Fruit fly (Drosophila melanogaster) whole organism, embryonic: ENCODE measurements around the gene CG5359.

Experiments
- Ada2b ChIP-seq: fragments of 200-800 bp; sonication (Bioruptor generic); IDR thresholded peaks from 2 replicates; pipeline ENCODE4 v1.3.6; 2022; ENCODE audit warnings: missing biosample characterization, missing genetic modification characterization
- BEAF-32 ChIP-seq: fragments of 200-800 bp; sonication (Bioruptor generic); optimal IDR thresholded peaks from 3 replicates; lab custom pipeline; 2017; ENCODE audit warnings: missing biosample characterization, missing genetic modification characterization, mild to moderate bottlenecking, moderate library complexity, missing genetic modification reagents
- CG11085 ChIP-seq: fragments of 200-800 bp; sonication (Bioruptor generic); IDR thresholded peaks from 2 replicates; pipeline ENCODE4 v1.3.6; 2022; ENCODE audit warnings: missing biosample characterization, missing genetic modification characterization
- CG12236 ChIP-seq: fragments of 200-800 bp; sonication (Bioruptor generic); optimal IDR thresholded peaks from 2 replicates; lab custom pipeline; 2016; ENCODE audit warnings: missing biosample characterization, missing genetic modification characterization
- CG13287 ChIP-seq: fragments of 200-800 bp; sonication (Bioruptor generic); IDR thresholded peaks from 2 replicates; pipeline ENCODE4 v1.3.6; 2022; ENCODE audit warnings: missing biosample characterization, missing genetic modification characterization; ENCODE audit not compliant: partially characterized antibody
- CG2875 ChIP-seq: fragments of 200-800 bp; sonication (Bioruptor generic); optimal IDR thresholded peaks from 2 replicates; lab custom pipeline; 2017; ENCODE audit warnings: missing biosample characterization, mild to moderate bottlenecking, missing genetic modification characterization, missing genetic modification reagents
- CG33557 ChIP-seq: fragments of 200-800 bp; sonication (Bioruptor generic); optimal IDR thresholded peaks from 2 replicates; lab custom pipeline; 2019; ENCODE audit warnings: missing biosample characterization, mild to moderate bottlenecking, missing genetic modification characterization, moderate library complexity
- CG42726 ChIP-seq: fragments of 200-800 bp; sonication (Bioruptor generic); IDR thresholded peaks from 2 replicates; pipeline ENCODE4 v1.3.6; 2022; ENCODE audit warnings: missing biosample characterization, missing genetic modification characterization; ENCODE audit not compliant: partially characterized antibody
- CG4328 ChIP-seq: fragments of 200-800 bp; sonication (Bioruptor generic); optimal IDR thresholded peaks from 3 replicates; lab custom pipeline; 2017; ENCODE audit warnings: missing biosample characterization, missing genetic modification reagents, missing genetic modification characterization
- CG4360 ChIP-seq: fragments of 200-800 bp; sonication (Bioruptor generic); IDR thresholded peaks from 2 replicates; pipeline ENCODE4 v1.3.6; 2022; ENCODE audit warnings: missing biosample characterization, missing genetic modification characterization
- CG4424 ChIP-seq: fragments of 200-800 bp; sonication (Bioruptor generic); optimal IDR thresholded peaks from 3 replicates; lab custom pipeline; 2016; ENCODE audit warnings: missing biosample characterization, missing genetic modification characterization
- CG4707 ChIP-seq: fragments of 200-800 bp; sonication (Bioruptor generic); optimal IDR thresholded peaks from 2 replicates; lab custom pipeline; 2018; ENCODE audit warnings: missing biosample characterization, mild to moderate bottlenecking, missing genetic modification characterization, moderate library complexity
- CG6854 ChIP-seq: fragments of 200-800 bp; sonication (Bioruptor generic); optimal IDR thresholded peaks from 3 replicates; lab custom pipeline; 2017; ENCODE audit warnings: missing biosample characterization, mild to moderate bottlenecking, missing genetic modification characterization
- CG7556 ChIP-seq: fragments of 200-800 bp; sonication (Bioruptor generic); optimal IDR thresholded peaks from 2 replicates; lab custom pipeline; 2017; ENCODE audit warnings: missing biosample characterization, mild to moderate bottlenecking, missing genetic modification characterization
- CG9817 ChIP-seq: fragments of 200-800 bp; sonication (Bioruptor generic); optimal IDR thresholded peaks from 2 replicates; lab custom pipeline; 2018; ENCODE audit warnings: missing biosample characterization, mild to moderate bottlenecking, missing genetic modification characterization, moderate library complexity
- CG9876 ChIP-seq: fragments of 200-800 bp; sonication (Bioruptor generic); optimal IDR thresholded peaks from 2 replicates; lab custom pipeline; 2016; ENCODE audit warnings: missing biosample characterization, missing genetic modification characterization
- Camta ChIP-seq: fragments of 200-800 bp; sonication (Bioruptor generic); optimal IDR thresholded peaks from 2 replicates; lab custom pipeline; 2016; ENCODE audit warnings: missing biosample characterization, missing genetic modification characterization
- Dip3 ChIP-seq: fragments of 200-800 bp; sonication (Bioruptor generic); optimal IDR thresholded peaks from 3 replicates; lab custom pipeline; 2016; ENCODE audit warnings: missing biosample characterization, missing genetic modification characterization
- Ets65A ChIP-seq: fragments of 200-800 bp; sonication (Bioruptor generic); peaks from one replicate; lab custom pipeline; 2016; ENCODE audit warnings: missing biosample characterization, missing genetic modification characterization
- Fer3 ChIP-seq: fragments of 200-800 bp; sonication (Bioruptor generic); optimal IDR thresholded peaks from 2 replicates; lab custom pipeline; 2018; ENCODE audit warnings: missing biosample characterization, mild to moderate bottlenecking, missing genetic modification characterization, moderate library complexity
- GATAe ChIP-seq: fragments of 200-800 bp; sonication (Bioruptor generic); conservative IDR thresholded peaks from 2 replicates; pipeline ENCODE4 v1.3.6; 2022; ENCODE audit warnings: missing biosample characterization, missing genetic modification characterization
- H15 ChIP-seq: fragments of 200-800 bp; sonication (Bioruptor generic); IDR thresholded peaks from 3 replicates; pipeline ENCODE4 v1.3.6; 2022; ENCODE audit warnings: missing biosample characterization, missing genetic modification characterization
- HLH54F ChIP-seq: fragments of 200-800 bp; sonication (Bioruptor generic); optimal IDR thresholded peaks from 3 replicates; lab custom pipeline; 2016; ENCODE audit warnings: missing biosample characterization, missing genetic modification characterization
- Hr3 ChIP-seq: fragments of 200-800 bp; sonication (Bioruptor generic); optimal IDR thresholded peaks from 3 replicates; lab custom pipeline; 2016; ENCODE audit warnings: missing biosample characterization, missing genetic modification characterization
- Lim3 ChIP-seq: fragments of 200-800 bp; sonication (Bioruptor generic); IDR thresholded peaks from 2 replicates; pipeline ENCODE4 v1.3.6; 2022; ENCODE audit warnings: missing biosample characterization, missing genetic modification characterization
- Max ChIP-seq: fragments of 200-800 bp; sonication (Bioruptor generic); optimal IDR thresholded peaks from 2 replicates; lab custom pipeline; 2016; ENCODE audit warnings: missing biosample characterization, mild to moderate bottlenecking, missing genetic modification characterization
- Myb ChIP-seq: fragments of 200-800 bp; sonication (Bioruptor generic); optimal IDR thresholded peaks from 2 replicates; lab custom pipeline; 2016; ENCODE audit warnings: missing biosample characterization, missing genetic modification characterization
- Scr ChIP-seq: fragments of 200-800 bp; sonication (Bioruptor generic); IDR thresholded peaks from 2 replicates; pipeline ENCODE4 v1.3.6; 2022; ENCODE audit warnings: missing biosample characterization, missing genetic modification characterization; ENCODE audit not compliant: partially characterized antibody
- Side ChIP-seq: fragments of 200-800 bp; sonication (Bioruptor generic); optimal IDR thresholded peaks from 2 replicates; lab custom pipeline; 2016; ENCODE audit warnings: missing biosample characterization, missing genetic modification characterization
- Six4 ChIP-seq: fragments of 200-800 bp; sonication (Bioruptor generic); optimal IDR thresholded peaks from 2 replicates; lab custom pipeline; 2016; ENCODE audit warnings: missing biosample characterization, missing genetic modification characterization
- Taf1 ChIP-seq: fragments of 200-800 bp; sonication (Bioruptor generic); IDR thresholded peaks from 2 replicates; pipeline ENCODE4 v1.3.6; 2022; ENCODE audit warnings: missing biosample characterization, missing genetic modification characterization
- ap ChIP-seq: fragments of 200-800 bp; sonication (Bioruptor generic); IDR thresholded peaks from 2 replicates; pipeline ENCODE4 v1.3.6; 2022; ENCODE audit warnings: missing biosample characterization, missing genetic modification characterization
- croc ChIP-seq: fragments of 200-800 bp; sonication (Bioruptor generic); conservative IDR thresholded peaks from 3 replicates; pipeline ENCODE4 v1.3.6; 2022; ENCODE audit warnings: missing biosample characterization, missing genetic modification characterization
- crp ChIP-seq, 2 experiments: fragments of 200-800 bp; sonication (Bioruptor generic); optimal IDR thresholded peaks; 2 replicates in 1 of 2; 3 replicates in 1 of 2; lab custom pipeline; 2017; ENCODE audit warnings: missing biosample characterization in 2 of 2, missing genetic modification characterization in 2 of 2, mild to moderate bottlenecking in 1 of 2, moderate library complexity in 1 of 2
- esg ChIP-seq: fragments of 200-800 bp; sonication (Bioruptor generic); conservative IDR thresholded peaks from 2 replicates; pipeline ENCODE4 v1.3.6; 2022; ENCODE audit warnings: missing biosample characterization, missing genetic modification characterization
- fd96Cb ChIP-seq: fragments of 200-800 bp; sonication (Bioruptor generic); optimal IDR thresholded peaks from 2 replicates; lab custom pipeline; 2018; ENCODE audit warnings: missing biosample characterization, mild to moderate bottlenecking, missing genetic modification characterization, moderate library complexity
- gce ChIP-seq: fragments of 200-800 bp; sonication (Bioruptor generic); IDR thresholded peaks from 3 replicates; pipeline ENCODE4 v1.3.6; 2022; ENCODE audit warnings: missing biosample characterization, missing genetic modification characterization
- gem ChIP-seq: fragments of 200-800 bp; sonication (Bioruptor generic); optimal IDR thresholded peaks from 2 replicates; lab custom pipeline; 2019; ENCODE audit warnings: missing biosample characterization, mild to moderate bottlenecking, missing genetic modification characterization, moderate library complexity
- her ChIP-seq: fragments of 200-800 bp; sonication (Bioruptor generic); optimal IDR thresholded peaks from 2 replicates; lab custom pipeline; 2016; ENCODE audit warnings: missing biosample characterization, missing genetic modification characterization
- jing ChIP-seq: fragments of 200-800 bp; sonication (Bioruptor generic); optimal IDR thresholded peaks from 2 replicates; lab custom pipeline; 2018; ENCODE audit warnings: missing biosample characterization, mild to moderate bottlenecking, missing genetic modification characterization
- pum ChIP-seq: fragments of 200-800 bp; sonication (Bioruptor generic); optimal IDR thresholded peaks from 2 replicates; lab custom pipeline; 2016; ENCODE audit warnings: missing biosample characterization, missing genetic modification characterization
- sna ChIP-seq: fragments of 200-800 bp; sonication (Bioruptor generic); IDR thresholded peaks from 2 replicates; pipeline ENCODE4 v1.3.6; 2022; ENCODE audit warnings: missing biosample characterization, missing genetic modification characterization; ENCODE audit not compliant: partially characterized antibody
- tna ChIP-seq: fragments of 200-800 bp; sonication (Bioruptor generic); IDR thresholded peaks from 2 replicates; pipeline ENCODE4 v1.3.6; 2022; ENCODE audit warnings: missing biosample characterization, missing genetic modification characterization; ENCODE audit not compliant: partially characterized antibody
- vvl ChIP-seq: fragments of 200-800 bp; sonication (Bioruptor generic); IDR thresholded peaks from 2 replicates; pipeline ENCODE4 v1.3.6; 2022; ENCODE audit warnings: missing biosample characterization, missing genetic modification characterization

The CG5359 gene

DNA sequence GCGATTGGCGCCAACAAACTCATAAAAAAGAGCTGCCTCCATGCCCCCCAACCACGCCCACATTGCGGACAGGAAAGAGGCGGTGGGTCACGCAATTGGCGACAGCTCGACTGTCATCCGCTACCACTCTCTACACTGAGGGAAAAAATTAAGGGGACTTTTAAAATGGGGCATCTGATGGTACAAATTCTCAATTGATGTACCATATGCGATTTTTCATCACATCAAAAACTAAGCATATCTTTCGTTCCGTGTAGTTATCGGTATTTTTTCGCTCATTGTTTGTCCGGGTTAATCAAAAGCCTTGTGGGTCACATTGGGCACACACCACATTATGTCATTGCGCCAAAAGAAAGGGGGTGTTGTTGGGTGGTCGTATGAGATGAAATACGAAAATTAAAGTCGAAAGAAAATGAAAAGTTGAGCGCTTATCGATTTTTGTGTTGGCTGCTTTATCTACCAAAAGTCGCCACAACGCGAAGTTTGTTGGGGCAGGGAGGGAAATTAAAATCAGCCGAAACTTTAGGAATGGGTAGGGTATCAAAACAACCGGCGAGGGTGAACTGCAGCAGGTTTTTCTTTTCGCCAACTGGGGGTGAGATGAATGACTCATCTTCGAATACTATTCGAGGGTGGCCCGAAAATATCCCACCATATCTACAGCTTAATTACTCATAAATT lies 23.1 kb upstream of the CG5359 start (continued):
- TF ChIP-seq esg (GFP tag; lab: Robert Waterston, UW) (no peak), CG12236 (GFP tag; lab: Kevin White, UChicago) (no peak), jing (GFP tag; lab: Kevin White, UChicago) (no peak), tna (no peak)

- TF ChIP-seq CG7556 (GFP tag; lab: Kevin White, UChicago) = no peak
- no peak for TF ChIP-seq Fer3 (tag; lab: Kevin White, UChicago)
- TF ChIP-seq Ets65A (GFP tag; lab: Kevin White, UChicago) = no peak
- no peak for TF ChIP-seq Side (GFP tag; lab: Kevin White, UChicago)
- no peak for TF ChIP-seq Taf1 (GFP tag; lab: Robert Waterston, UW)
- TF ChIP-seq CG9876 (GFP tag; lab: Kevin White, UChicago) = no peak
- no peak for TF ChIP-seq CG11085 (GFP tag; lab: Robert Waterston, UW)
- TF ChIP-seq CG12236 (GFP tag; lab: Kevin White, UChicago) = no peak
- TF ChIP-seq CG2875 (GFP tag; lab: Kevin White, UChicago) = no peak
- no peak for TF ChIP-seq HLH54F (GFP tag; lab: Kevin White, UChicago)
- no peak for TF ChIP-seq Lim3 (GFP tag; lab: Robert Waterston, UW)
- TF ChIP-seq CG6854 (GFP tag; lab: Kevin White, UChicago) = no peak
These were observed 4.3 kb downstream of the CG5359 start, which contains the start of the genes Gr85a and Spn85F for dm6 chr3R:9996689-9997213. Gene Gr85a (minus strand): TSS chr3R:9996789. Gene Spn85F (plus strand): TSS chr3R:9997163.

- TF ChIP-seq GATAe (GFP tag; lab: Robert Waterston, UW) = no peak
- 0 out of 2 replicates have a peak, but pooled peaks have one; percentile 7 for TF ChIP-seq CG4360 (GFP tag; lab: Robert Waterston, UW)
- TF ChIP-seq croc (GFP tag; lab: Robert Waterston, UW) = no peak
- TF ChIP-seq gem = no peak
- TF ChIP-seq CG13287 = peak; percentile 67
- TF ChIP-seq CG9817 (tag; lab: Kevin White, UChicago) = peak; percentile 37
- peak; percentile 39 for TF ChIP-seq Myb (GFP tag; lab: Kevin White, UChicago)
- no peak for TF ChIP-seq Six4 (GFP tag; lab: Kevin White, UChicago)
- no peak for TF ChIP-seq CG9876 (GFP tag; lab: Kevin White, UChicago)
- peak; percentile 18 for TF ChIP-seq pum
- TF ChIP-seq Ada2b (GFP tag; lab: Robert Waterston, UW) = peak; percentile 12; the same call in 1 of the 2 replicates
- peak; percentile 37 for TF ChIP-seq Dip3 (GFP tag; lab: Kevin White, UChicago)
- peak; percentile 91 for TF ChIP-seq Ets65A (GFP tag; lab: Kevin White, UChicago)
- TF ChIP-seq Hr3 (GFP tag; lab: Kevin White, UChicago) = peak; percentile 19
- TF ChIP-seq CG4424 (GFP tag; lab: Kevin White, UChicago) = no peak
- peak; percentile 42 for TF ChIP-seq Max (GFP tag; lab: Kevin White, UChicago)
- TF ChIP-seq gce = no peak
- no peak for TF ChIP-seq CG42726 (GFP tag; lab: Robert Waterston, UW)
- peak; percentile 5 for TF ChIP-seq Camta
- no peak for TF ChIP-seq CG4707 (GFP tag; lab: Kevin White, UChicago)
- TF ChIP-seq fd96Cb (tag; lab: Kevin White, UChicago) = no peak
- no peak for TF ChIP-seq ap
- TF ChIP-seq CG33557 = no peak
- no peak for TF ChIP-seq her
- TF ChIP-seq crp (GFP tag; optimal IDR thresholded peaks at IDR 0.05; lab: Kevin White, UChicago) = no peak
- no peak for TF ChIP-seq vvl
- peak; percentile 83 for TF ChIP-seq BEAF-32 (GFP tag; lab: Kevin White, UChicago)
- TF ChIP-seq CG4328 (GFP tag; lab: Kevin White, UChicago) = no peak
- no peak for TF ChIP-seq sna (GFP tag; lab: Robert Waterston, UW)
- TF ChIP-seq Scr (GFP tag; lab: Robert Waterston, UW) = peak; percentile 76
- no peak for TF ChIP-seq H15 (GFP tag; lab: Robert Waterston, UW)
These were observed 15.3 kb downstream of the CG5359 start, which contains the start of gene Art4 for dm6 chr3R:9985585-9986393. Gene Art4 (minus strand): TSS chr3R:9986060.
